Worm (Caenorhabditis elegans) whole organism, mixed stage, embryonic: Measurements from ENCODE around the gene C32H11.4.

Source experiments
- M03D4.4 ChIP-seq: sonication (generic microtip); optimal IDR thresholded peaks from 2 replicates; lab custom pipeline; 2017; ENCODE audit warnings: mild to moderate bottlenecking, missing genetic modification characterization, missing compliant biosample characterization
- ceh-39 ChIP-seq: fragments of 150-350 bp; optimal IDR thresholded peaks from 2 replicates; lab custom pipeline; 2014; ENCODE audit warnings: missing biosample characterization, missing genetic modification characterization
- ces-1 ChIP-seq: fragments of 150-350 bp; optimal IDR thresholded peaks from 2 replicates; lab custom pipeline; 2014; ENCODE audit warnings: missing biosample characterization, missing genetic modification reagents, missing genetic modification characterization
- cnd-1 ChIP-seq: fragments of 200-800 bp; sonication (Bioruptor generic); optimal IDR thresholded peaks from 2 replicates; lab custom pipeline; 2018; ENCODE audit warnings: mild to moderate bottlenecking, missing genetic modification characterization, missing compliant biosample characterization
- flh-1 ChIP-seq: fragments of 200-800 bp; sonication (Bioruptor generic); optimal IDR thresholded peaks from 2 replicates; lab custom pipeline; 2018; ENCODE audit warnings: mild to moderate bottlenecking, missing genetic modification characterization, moderate library complexity, missing compliant biosample characterization
- ham-2 ChIP-seq: fragments of 200-800 bp; sonication (Bioruptor generic); optimal IDR thresholded peaks from 2 replicates; lab custom pipeline; 2018; ENCODE audit warnings: mild to moderate bottlenecking, missing genetic modification characterization, missing compliant biosample characterization
- mep-1 ChIP-seq: fragments of 150-350 bp; optimal IDR thresholded peaks from 2 replicates; lab custom pipeline; 2017; ENCODE audit warnings: missing biosample characterization, missing genetic modification reagents, missing genetic modification characterization, inconsistent platforms
- nhr-12 ChIP-seq: fragments of 150-350 bp; optimal IDR thresholded peaks from 2 replicates; lab custom pipeline; 2014; ENCODE audit warnings: missing biosample characterization, missing genetic modification characterization
- pha-4 ChIP-seq: fragments of 150-350 bp; optimal IDR thresholded peaks from 2 replicates; lab custom pipeline; 2018; ENCODE audit warnings: missing biosample characterization, missing genetic modification reagents, missing genetic modification characterization
- snpc-4 ChIP-seq: fragments of 150-350 bp; optimal IDR thresholded peaks from 2 replicates; lab custom pipeline; 2014; ENCODE audit warnings: missing biosample characterization, missing genetic modification characterization
- unc-39 ChIP-seq: fragments of 150-350 bp; optimal IDR thresholded peaks from 2 replicates; lab custom pipeline; 2014; ENCODE audit warnings: missing biosample characterization, missing genetic modification characterization
- unc-62 ChIP-seq: fragments of 150-350 bp; optimal IDR thresholded peaks from 2 replicates; lab custom pipeline; 2014; ENCODE audit warnings: missing biosample characterization, missing genetic modification reagents, missing genetic modification characterization
- ztf-11 ChIP-seq: fragments of 150-350 bp; optimal IDR thresholded peaks from 2 replicates; lab custom pipeline; 2014; ENCODE audit warnings: missing biosample characterization, missing genetic modification characterization

- TF ChIP-seq mep-1 (tag; lab: Kevin White, UChicago) (no peak), unc-62 (GFP tag; lab: Kevin White, UChicago) (no peak), cnd-1 (tag; lab: Kevin White, UChicago) (no peak), ztf-11 (tag; lab: Kevin White, UChicago) (no peak), ces-1 (GFP tag; lab: Kevin White, UChicago) (no peak), snpc-4 (tag; lab: Kevin White, UChicago) (no peak), ham-2 (GFP tag; lab: Kevin White, UChicago) (no peak), flh-1 (GFP tag; lab: Kevin White, UChicago) (no peak), M03D4.4 (tag; lab: Kevin White, UChicago) (no peak), unc-39 (tag; lab: Kevin White, UChicago) (no peak), nhr-12 (no peak), pha-4 (tag; lab: Kevin White, UChicago) (no peak), ceh-39 (tag; lab: Kevin White, UChicago) (no peak)
These were observed 26.1 kb upstream of the C32H11.4 start, which contains the start of gene K08D8.11 for ce11 chrIV:12894996-12895395.
